Worm (Caenorhabditis elegans): ENCODE data around the gene F25E5.8.

Gene F25E5.8

DNA sequence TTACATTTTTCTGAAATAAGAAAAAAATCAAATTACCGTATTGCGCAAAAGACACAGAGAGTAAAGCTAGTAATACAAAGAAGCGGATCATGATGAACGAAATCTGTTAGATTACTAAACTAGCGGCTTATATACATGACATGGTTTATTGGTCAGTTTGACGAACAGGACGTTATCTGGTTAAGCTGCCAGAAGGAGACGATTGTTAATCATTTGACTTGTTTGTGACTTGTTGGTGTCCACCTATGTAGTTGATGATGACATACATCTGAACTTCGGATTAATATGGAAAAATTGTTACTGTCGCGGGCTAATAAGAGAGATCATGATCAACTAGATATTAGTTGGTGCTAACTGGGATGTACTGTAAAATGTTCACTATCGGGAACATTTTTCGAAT, 35.6 kb upstream of the F25E5.8 start, which contains the start of gene cnc-9:
Gene cnc-9, minus strand, starts transcription at position 101 of the 400 bp plus-strand sequence.
- TF ChIP-seq flt-1 (GFP tag; IDR thresholded peaks at IDR 0.05) = no peak
- no peak for TF ChIP-seq F13C5.2 (tag; optimal IDR thresholded peaks at IDR 0.05)
- TF ChIP-seq ceh-36 (tag; optimal IDR thresholded peaks at IDR 0.05) = no peak
- TF ChIP-seq hmbx-1 (tag; optimal IDR thresholded peaks at IDR 0.05) = no peak
- no peak for TF ChIP-seq pes-1 (GFP tag; IDR thresholded peaks at IDR 0.05)
- no peak for TF ChIP-seq tbx-37 (GFP tag; conservative IDR thresholded peaks at IDR 0.05)
- no peak for TF ChIP-seq ets-7 (tag; optimal IDR thresholded peaks at IDR 0.05)
- no peak for TF ChIP-seq hnd-1 (tag; optimal IDR thresholded peaks at IDR 0.05)
- TF ChIP-seq hmg-4 (GFP tag; optimal IDR thresholded peaks at IDR 0.05) = no peak
- TF ChIP-seq B0310.2 (tag; optimal IDR thresholded peaks at IDR 0.05) = no peak
- TF ChIP-seq scrt-1 (GFP tag; IDR thresholded peaks at IDR 0.05) = no peak
- no peak for TF ChIP-seq aly-1 (tag; optimal IDR thresholded peaks at IDR 0.05)
- no peak for TF ChIP-seq tra-4 (tag; optimal IDR thresholded peaks at IDR 0.05)
- TF ChIP-seq ceh-13 (GFP tag; optimal IDR thresholded peaks at IDR 0.05) = no peak
- TF ChIP-seq tbx-11 (GFP tag; IDR thresholded peaks at IDR 0.05) = no peak
- TF ChIP-seq sea-1 (GFP tag; conservative IDR thresholded peaks at IDR 0.05) = no peak

DNA sequence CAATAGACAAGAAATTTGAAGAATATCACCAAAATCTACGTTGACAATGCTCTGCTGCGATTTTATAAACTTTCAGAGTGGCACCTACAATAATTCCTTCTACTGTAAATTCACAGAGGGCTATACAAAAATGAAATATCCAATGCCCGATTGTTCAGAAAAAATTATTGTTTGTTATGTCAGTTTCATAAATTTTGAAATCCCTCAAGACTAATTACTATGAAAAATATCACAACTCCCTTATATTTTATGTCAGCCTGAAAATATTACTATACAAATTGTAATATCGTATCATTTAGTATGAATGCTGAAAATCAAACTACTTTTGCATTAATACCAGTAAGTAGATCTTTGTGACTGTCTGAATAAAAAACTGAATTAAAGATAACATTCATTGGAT, 35.1 kb upstream of the F25E5.8 start, which contains the start of gene srx-60:
Gene srx-60, plus strand, starts transcription at position 301 of the 400 bp plus-strand sequence.
- TF ChIP-seq scrt-1 (GFP tag; IDR thresholded peaks at IDR 0.05) (no peak), hmbx-1 (tag; optimal IDR thresholded peaks at IDR 0.05) (no peak), ama-1 (optimal IDR thresholded peaks at IDR 0.05) (no peak), ceh-13 (GFP tag; optimal IDR thresholded peaks at IDR 0.05) (no peak), tbx-37 (GFP tag; conservative IDR thresholded peaks at IDR 0.05) (no peak)

DNA sequence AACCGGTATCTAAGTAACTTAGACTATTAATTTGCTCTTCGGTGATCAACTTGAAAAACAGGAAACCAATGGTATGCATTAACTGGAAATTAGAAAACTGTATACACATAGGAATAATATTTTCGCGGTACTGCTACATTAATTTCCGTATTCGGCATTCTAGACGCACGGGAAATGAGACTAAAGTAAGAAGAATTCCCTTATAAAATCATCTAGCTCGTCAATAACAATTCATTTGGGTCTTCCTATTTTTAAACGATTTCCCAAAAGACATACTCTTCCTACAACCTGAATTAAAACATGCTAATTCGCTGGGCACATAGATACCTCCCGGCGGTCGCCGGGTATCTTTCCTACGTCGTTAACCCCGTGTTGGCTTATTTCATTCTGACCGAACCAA, 33.4 kb upstream of the F25E5.8 start, which contains the start of gene srj-13:
Gene srj-13, plus strand, starts transcription at position 301 of the 400 bp plus-strand sequence.
- TF ChIP-seq scrt-1 (GFP tag; IDR thresholded peaks at IDR 0.05) (no peak), ceh-13 (GFP tag; optimal IDR thresholded peaks at IDR 0.05) (no peak), tbx-37 (GFP tag; conservative IDR thresholded peaks at IDR 0.05) (no peak), ceh-36 (tag; optimal IDR thresholded peaks at IDR 0.05) (no peak), aly-1 (tag; optimal IDR thresholded peaks at IDR 0.05) (no peak), flt-1 (GFP tag; IDR thresholded peaks at IDR 0.05) (no peak), hnd-1 (tag; optimal IDR thresholded peaks at IDR 0.05) (no peak), pes-1 (GFP tag; IDR thresholded peaks at IDR 0.05) (no peak), tbx-11 (GFP tag; IDR thresholded peaks at IDR 0.05) (no peak), B0310.2 (tag; optimal IDR thresholded peaks at IDR 0.05) (no peak), hmbx-1 (tag; optimal IDR thresholded peaks at IDR 0.05) (no peak), sea-1 (GFP tag; conservative IDR thresholded peaks at IDR 0.05) (no peak), hmg-4 (GFP tag; optimal IDR thresholded peaks at IDR 0.05) (no peak), F13C5.2 (tag; optimal IDR thresholded peaks at IDR 0.05) (no peak), tra-4 (tag; optimal IDR thresholded peaks at IDR 0.05) (no peak), ama-1 (optimal IDR thresholded peaks at IDR 0.05) (no peak)

DNA sequence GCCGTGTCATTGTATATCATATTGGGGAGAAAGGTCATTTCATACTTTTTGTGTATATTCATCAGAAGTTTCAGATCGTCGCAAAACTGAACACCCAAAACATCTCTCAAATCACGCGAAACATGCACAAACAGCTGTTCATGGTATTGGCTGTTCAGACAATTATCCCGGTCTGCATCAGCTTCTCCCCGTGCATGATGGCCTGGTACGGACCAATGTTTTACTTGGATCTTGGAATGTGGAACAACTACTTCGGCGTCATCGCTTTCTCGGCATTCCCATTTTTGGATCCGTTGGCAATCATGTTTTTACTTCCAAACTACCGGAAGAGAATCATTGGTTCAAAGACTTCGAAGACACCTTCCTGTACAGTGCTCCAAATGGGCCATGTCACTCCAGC, 32.2 kb upstream of the F25E5.8 start:
- no peak for TF ChIP-seq ama-1 (optimal IDR thresholded peaks at IDR 0.05)
- no peak for TF ChIP-seq scrt-1 (GFP tag; IDR thresholded peaks at IDR 0.05)
- no peak for TF ChIP-seq pes-1 (GFP tag; IDR thresholded peaks at IDR 0.05)
- no peak for TF ChIP-seq tra-4 (tag; optimal IDR thresholded peaks at IDR 0.05)
- no peak for TF ChIP-seq hnd-1 (tag; optimal IDR thresholded peaks at IDR 0.05)
- TF ChIP-seq tbx-11 (GFP tag; IDR thresholded peaks at IDR 0.05) = no peak
- TF ChIP-seq B0310.2 (tag; optimal IDR thresholded peaks at IDR 0.05) = no peak
- no peak for TF ChIP-seq ets-7 (tag; optimal IDR thresholded peaks at IDR 0.05)
- no peak for TF ChIP-seq hmbx-1 (tag; optimal IDR thresholded peaks at IDR 0.05)
- no peak for TF ChIP-seq ceh-36 (tag; optimal IDR thresholded peaks at IDR 0.05)
- TF ChIP-seq tbx-37 (GFP tag; conservative IDR thresholded peaks at IDR 0.05) = no peak
- no peak for TF ChIP-seq F13C5.2 (tag; optimal IDR thresholded peaks at IDR 0.05)
- TF ChIP-seq sea-1 (GFP tag; conservative IDR thresholded peaks at IDR 0.05) = no peak

DNA sequence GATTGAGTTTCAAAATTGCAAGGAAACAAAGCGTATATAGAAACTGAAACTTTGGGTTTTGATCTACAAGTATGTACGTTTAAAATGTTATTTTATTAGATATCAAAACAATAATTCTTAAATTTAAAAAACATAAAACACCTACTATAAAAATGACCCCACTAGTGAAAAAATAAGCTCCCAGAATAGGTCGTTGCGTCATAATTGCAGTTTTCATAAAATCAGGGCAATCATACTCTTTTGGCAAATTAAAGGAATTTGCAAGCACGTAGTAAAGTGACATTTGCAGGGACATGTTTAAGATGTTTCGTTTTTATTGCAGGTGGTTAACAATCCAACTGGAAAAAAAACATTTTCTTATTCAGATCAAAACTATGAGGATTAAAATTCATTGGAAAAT, 27.2 kb upstream of the F25E5.8 start, which contains the start of gene srt-6:
Gene srt-6, minus strand, starts transcription at position 295 of the 400 bp plus-strand sequence.
- TF ChIP-seq pes-1 (GFP tag; IDR thresholded peaks at IDR 0.05) (no peak), tra-4 (tag; optimal IDR thresholded peaks at IDR 0.05) (no peak), ceh-13 (GFP tag; optimal IDR thresholded peaks at IDR 0.05) (no peak), ceh-36 (tag; optimal IDR thresholded peaks at IDR 0.05) (no peak), hmbx-1 (tag; optimal IDR thresholded peaks at IDR 0.05) (no peak), aly-1 (tag; optimal IDR thresholded peaks at IDR 0.05) (no peak), ama-1 (optimal IDR thresholded peaks at IDR 0.05) (no peak), ets-7 (tag; optimal IDR thresholded peaks at IDR 0.05) (no peak), tbx-37 (GFP tag; conservative IDR thresholded peaks at IDR 0.05) (no peak), F13C5.2 (tag; optimal IDR thresholded peaks at IDR 0.05) (no peak)

DNA sequence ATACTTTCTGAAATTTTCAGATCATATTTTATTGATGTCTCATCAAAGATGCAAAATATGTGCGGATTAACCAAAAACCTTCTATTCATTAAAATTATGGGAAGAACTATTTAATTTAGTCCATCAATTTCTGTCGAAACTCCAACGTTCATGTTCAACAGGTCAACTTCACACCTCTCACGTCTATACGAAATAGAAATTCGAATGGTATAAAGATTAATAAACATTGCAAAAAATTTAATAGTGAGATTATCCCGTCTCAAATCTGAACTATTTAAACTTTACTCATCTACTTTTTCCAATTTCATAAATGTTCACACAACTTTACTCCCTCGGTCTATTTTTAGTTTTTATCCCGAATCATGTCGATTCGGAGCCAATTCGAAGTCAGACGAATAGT, 26.1 kb upstream of the F25E5.8 start, which contains the start of gene R13D7.2:
Gene R13D7.2, plus strand, starts transcription at position 301 of the 400 bp plus-strand sequence.
- TF ChIP-seq tra-4 (tag; optimal IDR thresholded peaks at IDR 0.05) (no peak), flt-1 (GFP tag; IDR thresholded peaks at IDR 0.05) (no peak), ets-7 (tag; optimal IDR thresholded peaks at IDR 0.05) (no peak), B0310.2 (tag; optimal IDR thresholded peaks at IDR 0.05) (no peak), ceh-13 (GFP tag; optimal IDR thresholded peaks at IDR 0.05) (no peak), hmg-4 (GFP tag; optimal IDR thresholded peaks at IDR 0.05) (no peak), hmbx-1 (tag; optimal IDR thresholded peaks at IDR 0.05) (no peak), hnd-1 (tag; optimal IDR thresholded peaks at IDR 0.05) (no peak), tbx-11 (GFP tag; IDR thresholded peaks at IDR 0.05) (no peak), tbx-37 (GFP tag; conservative IDR thresholded peaks at IDR 0.05) (no peak), ama-1 (optimal IDR thresholded peaks at IDR 0.05) (no peak), aly-1 (tag; optimal IDR thresholded peaks at IDR 0.05) (no peak), ceh-36 (tag; optimal IDR thresholded peaks at IDR 0.05) (no peak), scrt-1 (GFP tag; IDR thresholded peaks at IDR 0.05) (no peak), pes-1 (GFP tag; IDR thresholded peaks at IDR 0.05) (no peak), F13C5.2 (tag; optimal IDR thresholded peaks at IDR 0.05) (no peak)

DNA sequence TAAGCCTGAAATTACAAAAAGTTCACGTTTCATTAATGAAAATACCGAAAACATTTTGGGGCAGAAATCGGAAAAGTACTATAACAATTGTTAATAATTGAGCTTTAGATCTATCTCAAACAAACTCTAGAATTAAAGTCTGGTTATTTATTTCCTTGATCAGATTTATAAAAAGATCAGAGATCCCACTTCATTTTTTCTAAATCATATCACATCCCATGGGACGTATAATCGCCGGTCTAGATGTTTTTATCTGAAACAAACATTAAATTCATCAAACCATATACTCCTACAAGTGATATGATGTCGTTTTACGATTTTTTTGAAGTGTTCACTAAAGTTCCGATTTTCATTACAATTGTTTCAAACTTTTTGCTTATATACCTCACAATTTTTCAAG, 24.0 kb upstream of the F25E5.8 start, which contains the start of gene str-41:
Gene str-41, plus strand, starts transcription at position 301 of the 400 bp plus-strand sequence.
- no peak for TF ChIP-seq scrt-1 (GFP tag; IDR thresholded peaks at IDR 0.05)
- TF ChIP-seq F13C5.2 (tag; optimal IDR thresholded peaks at IDR 0.05) = no peak
- no peak for TF ChIP-seq tbx-37 (GFP tag; conservative IDR thresholded peaks at IDR 0.05)
- no peak for TF ChIP-seq sea-1 (GFP tag; conservative IDR thresholded peaks at IDR 0.05)
- TF ChIP-seq ceh-13 (GFP tag; optimal IDR thresholded peaks at IDR 0.05) = no peak
- TF ChIP-seq tra-4 (tag; optimal IDR thresholded peaks at IDR 0.05) = no peak
- TF ChIP-seq ama-1 (optimal IDR thresholded peaks at IDR 0.05) = no peak
- TF ChIP-seq hnd-1 (tag; optimal IDR thresholded peaks at IDR 0.05) = no peak
- TF ChIP-seq hmg-4 (GFP tag; optimal IDR thresholded peaks at IDR 0.05) = no peak
- TF ChIP-seq B0310.2 (tag; optimal IDR thresholded peaks at IDR 0.05) = no peak
- TF ChIP-seq flt-1 (GFP tag; IDR thresholded peaks at IDR 0.05) = no peak
- no peak for TF ChIP-seq ets-7 (tag; optimal IDR thresholded peaks at IDR 0.05)
- no peak for TF ChIP-seq aly-1 (tag; optimal IDR thresholded peaks at IDR 0.05)
- no peak for TF ChIP-seq ceh-36 (tag; optimal IDR thresholded peaks at IDR 0.05)
- TF ChIP-seq hmbx-1 (tag; optimal IDR thresholded peaks at IDR 0.05) = no peak
- no peak for TF ChIP-seq tbx-11 (GFP tag; IDR thresholded peaks at IDR 0.05)
- no peak for TF ChIP-seq pes-1 (GFP tag; IDR thresholded peaks at IDR 0.05)

All from whole organism, early embryonic.